Fruit fly (Drosophila melanogaster): ENCODE results near the gene U4-U6-60K.

U4-U6-60K gene

dm6 chr3L:17486794-17487726, 26.7 kb downstream of the U4-U6-60K start, which contains the start of gene Oatp74D (continued):
- TF ChIP-seq CG4424 (GFP tag; optimal IDR thresholded peaks at IDR 0.05), result peak; percentile 78
- TF ChIP-seq salm (tag; optimal IDR thresholded peaks at IDR 0.05), result peak; percentile 61
- TF ChIP-seq CG32532 (GFP tag; IDR thresholded peaks at IDR 0.05), result peak; percentile 69
- TF ChIP-seq vnd (GFP tag; IDR thresholded peaks at IDR 0.05; ENCODE audit: partially characterized antibody), result no peak
- TF ChIP-seq eyg (GFP tag; optimal IDR thresholded peaks at IDR 0.05), result no peak
- peak; percentile 45; the same call in 1 of the 3 replicates for TF ChIP-seq Dbx (GFP tag; IDR thresholded peaks at IDR 0.05)
- no peak for TF ChIP-seq sima (GFP tag; optimal IDR thresholded peaks at IDR 0.05)
- TF ChIP-seq az2 (GFP tag; optimal IDR thresholded peaks at IDR 0.05), result peak; percentile 32
- TF ChIP-seq CG17802 (tag; optimal IDR thresholded peaks at IDR 0.05), result no peak
- TF ChIP-seq trem (tag; optimal IDR thresholded peaks at IDR 0.05), result no peak
- TF ChIP-seq Dip2 (GFP tag; IDR thresholded peaks at IDR 0.05), result no peak
- TF ChIP-seq ind (GFP tag; optimal IDR thresholded peaks at IDR 0.05), result peak; percentile 40
- no peak for TF ChIP-seq CG14050 (GFP tag; IDR thresholded peaks at IDR 0.05)
- no peak for TF ChIP-seq CG2129 (GFP tag; IDR thresholded peaks at IDR 0.05; ENCODE audit: partially characterized antibody)
- no peak for TF ChIP-seq CG30431 (GFP tag; optimal IDR thresholded peaks at IDR 0.05)
- no peak for TF ChIP-seq CG7928 (GFP tag; optimal IDR thresholded peaks at IDR 0.05)
- no peak for TF ChIP-seq al (GFP tag; IDR thresholded peaks at IDR 0.05)
- TF ChIP-seq bigmax (GFP tag; optimal IDR thresholded peaks at IDR 0.05), result peak; percentile 19
- TF ChIP-seq zfh2 (GFP tag; optimal IDR thresholded peaks at IDR 0.05), result peak; percentile 25
- TF ChIP-seq Scr (GFP tag; IDR thresholded peaks at IDR 0.05; ENCODE audit: partially characterized antibody), result 0 out of 2 replicates have a peak, but pooled peaks have one; percentile 28
- TF ChIP-seq B-H1 (GFP tag; IDR thresholded peaks at IDR 0.05), result no peak; the same call in 2 of the 3 replicates
- no peak for TF ChIP-seq D (optimal IDR thresholded peaks at IDR 0.05)
- TF ChIP-seq D (GFP tag; optimal IDR thresholded peaks at IDR 0.05), result peak; percentile 63
- TF ChIP-seq CG4617 (GFP tag; optimal IDR thresholded peaks at IDR 0.05; ENCODE audit: borderline replicate concordance), result no peak
- peak; percentile 58; the same call in 1 of the 3 replicates for TF ChIP-seq CG34422 (GFP tag; IDR thresholded peaks at IDR 0.05)
- no peak for TF ChIP-seq CG12236 (GFP tag; optimal IDR thresholded peaks at IDR 0.05)
- peak; percentile 31; the same call in 1 of the 2 replicates for TF ChIP-seq sob (GFP tag; IDR thresholded peaks at IDR 0.05)
- peak; percentile 4 for TF ChIP-seq D19A (tag; optimal IDR thresholded peaks at IDR 0.05)
- TF ChIP-seq abd-A (tag; optimal IDR thresholded peaks at IDR 0.05), result peak; percentile 94
- no peak for TF ChIP-seq fd96Cb (tag; optimal IDR thresholded peaks at IDR 0.05)
- TF ChIP-seq pita (GFP tag; optimal IDR thresholded peaks at IDR 0.05), result no peak
- peak; percentile 9 for TF ChIP-seq CG6813 (GFP tag; optimal IDR thresholded peaks at IDR 0.05)
- peak; percentile 63 for TF ChIP-seq caup (GFP tag; optimal IDR thresholded peaks at IDR 0.05; ENCODE audit: severe bottlenecking)
- peak; percentile 59 for TF ChIP-seq CG15479 (GFP tag; optimal IDR thresholded peaks at IDR 0.05)
- TF ChIP-seq tup (GFP tag; optimal IDR thresholded peaks at IDR 0.05), result no peak
- peak; percentile 32; the same call in 1 of the 3 replicates for TF ChIP-seq CG6791 (GFP tag; IDR thresholded peaks at IDR 0.05; ENCODE audit: partially characterized antibody)
- TF ChIP-seq CG1603 (tag; optimal IDR thresholded peaks at IDR 0.05), result peak; percentile 39
- TF ChIP-seq tx (GFP tag; optimal IDR thresholded peaks at IDR 0.05), result no peak
- TF ChIP-seq Hmx (GFP tag; optimal IDR thresholded peaks at IDR 0.05), result no peak
- peak; percentile 36 for TF ChIP-seq exex (tag; optimal IDR thresholded peaks at IDR 0.05)
- peak; percentile 32 for TF ChIP-seq CG14710 (tag; optimal IDR thresholded peaks at IDR 0.05)
- peak; percentile 71 for TF ChIP-seq CG13894 (tag; optimal IDR thresholded peaks at IDR 0.05)
- TF ChIP-seq dati (GFP tag; IDR thresholded peaks at IDR 0.05), result no peak
- no peak for TF ChIP-seq TFAM (GFP tag; optimal IDR thresholded peaks at IDR 0.05)
- peak; percentile 31; the same call in 1 of the 2 replicates for TF ChIP-seq ranshi (GFP tag; IDR thresholded peaks at IDR 0.05)
- peak; percentile 24 for TF ChIP-seq Camta (GFP tag; optimal IDR thresholded peaks at IDR 0.05)
- peak; percentile 98 for TF ChIP-seq CG3163 (GFP tag; optimal IDR thresholded peaks at IDR 0.05)
- peak; percentile 39; the same call in 1 of the 3 replicates for TF ChIP-seq HLH4C (GFP tag; IDR thresholded peaks at IDR 0.05; ENCODE audit: partially characterized antibody)
